Worm (Caenorhabditis elegans) whole organism, L1 larva: ENCODE measurements around the gene Y75B8A.25.

Experiments used
- ceh-82 ChIP-seq, 3 experiments: fragments of 150-350 bp in 1 of 3; sonication (generic microtip) in 2 of 3; optimal IDR thresholded peaks; 2 replicates each; lab custom pipeline; 2014 to 2017; ENCODE audit warnings: missing biosample characterization in 3 of 3, missing genetic modification characterization in 3 of 3
- fos-1 ChIP-seq: fragments of 150-350 bp; optimal IDR thresholded peaks from 2 replicates; lab custom pipeline; 2014; ENCODE audit warnings: missing biosample characterization, missing genetic modification characterization
- irx-1 ChIP-seq: sonication (generic microtip); optimal IDR thresholded peaks from 2 replicates; lab custom pipeline; 2016; ENCODE audit warnings: missing genetic modification characterization, missing compliant biosample characterization

ce11 chrIII:12315179-12315578 is 41.3 kb downstream of the Y75B8A.25 start, which contains the start of gene Y75B8A.37:
- no peak for TF ChIP-seq fos-1 (tag; lab: Kevin White, UChicago)
- no peak for TF ChIP-seq ceh-82 (tag; optimal IDR thresholded peaks at IDR 0.05; lab: Kevin White, UChicago)
- TF ChIP-seq irx-1 = no peak
